Worm (Caenorhabditis elegans): ENCODE results near the gene F35H12.1.

The F35H12.1 gene

ce11 chrX:960139-960538 lies 26.5 kb downstream of the F35H12.1 start:
- no peak for TF ChIP-seq aly-1 (tag; optimal IDR thresholded peaks at IDR 0.05)
- TF ChIP-seq scrt-1 (GFP tag; IDR thresholded peaks at IDR 0.05), result no peak
- TF ChIP-seq tra-4 (tag; optimal IDR thresholded peaks at IDR 0.05), result no peak
- TF ChIP-seq tbx-37 (GFP tag; conservative IDR thresholded peaks at IDR 0.05), result no peak
- no peak for TF ChIP-seq ceh-36 (tag; optimal IDR thresholded peaks at IDR 0.05)
- TF ChIP-seq tbx-11 (GFP tag; IDR thresholded peaks at IDR 0.05), result no peak
- no peak for TF ChIP-seq hmbx-1 (tag; optimal IDR thresholded peaks at IDR 0.05)
- no peak for TF ChIP-seq ceh-13 (GFP tag; optimal IDR thresholded peaks at IDR 0.05)
- no peak for TF ChIP-seq flt-1 (GFP tag; IDR thresholded peaks at IDR 0.05)
- no peak for TF ChIP-seq ets-7 (tag; optimal IDR thresholded peaks at IDR 0.05)
- TF ChIP-seq ama-1 (optimal IDR thresholded peaks at IDR 0.05), result no peak
- no peak for TF ChIP-seq B0310.2 (tag; optimal IDR thresholded peaks at IDR 0.05)
- no peak for TF ChIP-seq F13C5.2 (tag; optimal IDR thresholded peaks at IDR 0.05)
- no peak for TF ChIP-seq pes-1 (GFP tag; IDR thresholded peaks at IDR 0.05)
- no peak for TF ChIP-seq sea-1 (GFP tag; conservative IDR thresholded peaks at IDR 0.05)
- no peak for TF ChIP-seq hmg-4 (GFP tag; optimal IDR thresholded peaks at IDR 0.05)
- TF ChIP-seq hnd-1 (tag; optimal IDR thresholded peaks at IDR 0.05), result no peak

ce11 chrX:963171-963570 lies 29.6 kb downstream of the F35H12.1 start, which contains the start of gene ncs-1:
TSS of gene ncs-1 (minus strand) at chrX:963271.
- TF ChIP-seq tra-4 (tag; optimal IDR thresholded peaks at IDR 0.05), result no peak
- no peak for TF ChIP-seq hnd-1 (tag; optimal IDR thresholded peaks at IDR 0.05)
- TF ChIP-seq aly-1 (tag; optimal IDR thresholded peaks at IDR 0.05), result no peak
- TF ChIP-seq flt-1 (GFP tag; IDR thresholded peaks at IDR 0.05), result no peak
- TF ChIP-seq hmbx-1 (tag; optimal IDR thresholded peaks at IDR 0.05), result no peak
- no peak for TF ChIP-seq tbx-11 (GFP tag; IDR thresholded peaks at IDR 0.05)
- TF ChIP-seq ceh-36 (tag; optimal IDR thresholded peaks at IDR 0.05), result no peak
- no peak for TF ChIP-seq ets-7 (tag; optimal IDR thresholded peaks at IDR 0.05)
- no peak for TF ChIP-seq hmg-4 (GFP tag; optimal IDR thresholded peaks at IDR 0.05)
- TF ChIP-seq F13C5.2 (tag; optimal IDR thresholded peaks at IDR 0.05), result no peak
- TF ChIP-seq tbx-37 (GFP tag; conservative IDR thresholded peaks at IDR 0.05), result no peak
- TF ChIP-seq pes-1 (GFP tag; IDR thresholded peaks at IDR 0.05), result no peak
- TF ChIP-seq scrt-1 (GFP tag; IDR thresholded peaks at IDR 0.05), result no peak
- TF ChIP-seq B0310.2 (tag; optimal IDR thresholded peaks at IDR 0.05), result no peak
- no peak for TF ChIP-seq ceh-13 (GFP tag; optimal IDR thresholded peaks at IDR 0.05)
- no peak for TF ChIP-seq ama-1 (optimal IDR thresholded peaks at IDR 0.05)
- no peak for TF ChIP-seq sea-1 (GFP tag; conservative IDR thresholded peaks at IDR 0.05)

ce11 chrX:970072-970471 lies 36.5 kb downstream of the F35H12.1 start, which contains the start of gene C44C1.6:
TSS of gene C44C1.6 (minus strand) at chrX:970270.
- TF ChIP-seq tra-4 (tag; optimal IDR thresholded peaks at IDR 0.05) (no peak), scrt-1 (GFP tag; IDR thresholded peaks at IDR 0.05) (no peak)

ce11 chrX:974499-975235 lies 41.1 kb downstream of the F35H12.1 start, which contains the start of gene vps-45:
TSS of gene vps-45 (minus strand) at chrX:974848.
- TF ChIP-seq F13C5.2 (tag; optimal IDR thresholded peaks at IDR 0.05) (peak; percentile 7), ceh-13 (GFP tag; optimal IDR thresholded peaks at IDR 0.05) (no peak), scrt-1 (GFP tag; IDR thresholded peaks at IDR 0.05) (no peak), hmg-4 (GFP tag; optimal IDR thresholded peaks at IDR 0.05) (peak; percentile 45), hnd-1 (tag; optimal IDR thresholded peaks at IDR 0.05) (no peak)

- TF ChIP-seq ceh-36 (tag; optimal IDR thresholded peaks at IDR 0.05), result no peak
- TF ChIP-seq flt-1 (GFP tag; IDR thresholded peaks at IDR 0.05), result no peak
- no peak for TF ChIP-seq pes-1 (GFP tag; IDR thresholded peaks at IDR 0.05)
- TF ChIP-seq scrt-1 (GFP tag; IDR thresholded peaks at IDR 0.05), result no peak
- no peak for TF ChIP-seq hmbx-1 (tag; optimal IDR thresholded peaks at IDR 0.05)
- TF ChIP-seq aly-1 (tag; optimal IDR thresholded peaks at IDR 0.05), result no peak
- no peak for TF ChIP-seq hmg-4 (GFP tag; optimal IDR thresholded peaks at IDR 0.05)
- TF ChIP-seq hnd-1 (tag; optimal IDR thresholded peaks at IDR 0.05), result no peak
- no peak for TF ChIP-seq F13C5.2 (tag; optimal IDR thresholded peaks at IDR 0.05)
- no peak for TF ChIP-seq sea-1 (GFP tag; conservative IDR thresholded peaks at IDR 0.05)
- TF ChIP-seq ama-1 (optimal IDR thresholded peaks at IDR 0.05), result no peak
- TF ChIP-seq ets-7 (tag; optimal IDR thresholded peaks at IDR 0.05), result no peak
- TF ChIP-seq tbx-11 (GFP tag; IDR thresholded peaks at IDR 0.05), result no peak
- TF ChIP-seq ceh-13 (GFP tag; optimal IDR thresholded peaks at IDR 0.05), result no peak
- TF ChIP-seq B0310.2 (tag; optimal IDR thresholded peaks at IDR 0.05), result no peak
These were observed 41.6 kb downstream of the F35H12.1 start for ce11 chrX:975236-975535.

ce11 chrX:977958-978686 lies 44.5 kb downstream of the F35H12.1 start, which contains the start of gene abhd-3.2:
TSS of gene abhd-3.2 (minus strand) at chrX:978008.
- TF ChIP-seq ama-1 (optimal IDR thresholded peaks at IDR 0.05) (no peak), hnd-1 (tag; optimal IDR thresholded peaks at IDR 0.05) (no peak), scrt-1 (GFP tag; IDR thresholded peaks at IDR 0.05) (no peak), tbx-11 (GFP tag; IDR thresholded peaks at IDR 0.05) (no peak), pes-1 (GFP tag; IDR thresholded peaks at IDR 0.05) (no peak), sea-1 (GFP tag; conservative IDR thresholded peaks at IDR 0.05) (no peak), ets-7 (tag; optimal IDR thresholded peaks at IDR 0.05) (no peak), ceh-36 (tag; optimal IDR thresholded peaks at IDR 0.05) (no peak), tbx-37 (GFP tag; conservative IDR thresholded peaks at IDR 0.05) (no peak)

- TF ChIP-seq tra-4 (tag; optimal IDR thresholded peaks at IDR 0.05) (no peak), hmg-4 (GFP tag; optimal IDR thresholded peaks at IDR 0.05) (no peak), ceh-13 (GFP tag; optimal IDR thresholded peaks at IDR 0.05) (no peak), aly-1 (tag; optimal IDR thresholded peaks at IDR 0.05) (no peak), scrt-1 (GFP tag; IDR thresholded peaks at IDR 0.05) (no peak), tbx-11 (GFP tag; IDR thresholded peaks at IDR 0.05) (no peak), tbx-37 (GFP tag; conservative IDR thresholded peaks at IDR 0.05) (no peak), hmbx-1 (tag; optimal IDR thresholded peaks at IDR 0.05) (no peak), B0310.2 (tag; optimal IDR thresholded peaks at IDR 0.05) (no peak), ets-7 (tag; optimal IDR thresholded peaks at IDR 0.05) (no peak), F13C5.2 (tag; optimal IDR thresholded peaks at IDR 0.05) (no peak), ama-1 (optimal IDR thresholded peaks at IDR 0.05) (no peak), ceh-36 (tag; optimal IDR thresholded peaks at IDR 0.05) (no peak), sea-1 (GFP tag; conservative IDR thresholded peaks at IDR 0.05) (no peak), flt-1 (GFP tag; IDR thresholded peaks at IDR 0.05) (no peak), hnd-1 (tag; optimal IDR thresholded peaks at IDR 0.05) (no peak), pes-1 (GFP tag; IDR thresholded peaks at IDR 0.05) (no peak)
These were observed 46.8 kb downstream of the F35H12.1 start, which contains the start of gene C44C1.1 for ce11 chrX:980252-981009. TSS of gene C44C1.1 (plus strand) at chrX:980776.
